Fruit fly (Drosophila melanogaster) S2 (cell line): Measurements from ENCODE around the gene Afg3l2.

Source experiments
- CG8478 ChIP-seq: fragments of >200 bp; optimal IDR thresholded peaks from 2 replicates; lab custom pipeline; 2018
- CTCF ChIP-seq, 2 experiments: fragments of >200 bp; optimal IDR thresholded peaks; 2 replicates each; lab custom pipeline; 2018

Gene Afg3l2

DNA sequence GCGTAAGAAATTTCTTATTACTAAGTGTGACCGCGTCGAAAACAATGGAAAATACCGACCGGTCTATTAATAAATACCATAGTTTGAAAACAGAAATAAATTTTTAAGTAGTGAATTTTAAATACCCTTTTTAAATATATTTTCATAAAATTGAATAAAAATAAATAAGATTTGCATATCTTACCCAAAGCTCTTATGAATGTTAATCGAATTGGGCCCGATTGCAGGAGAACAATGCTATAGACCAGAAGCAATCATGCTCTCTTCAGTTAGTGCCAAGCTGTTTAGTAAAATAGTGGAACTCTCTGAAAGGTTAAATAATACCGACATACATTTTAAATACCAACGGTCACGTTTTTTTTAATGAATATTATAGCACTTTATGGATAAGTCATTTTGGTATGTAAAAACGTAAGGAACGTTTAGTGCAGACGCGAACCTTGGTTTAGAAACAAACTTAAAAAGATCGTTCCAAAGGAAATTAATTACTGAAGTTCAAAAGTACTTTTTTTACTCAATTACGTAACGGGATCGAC, at the start of gene Afg3l2:
TSS of gene Afg3l2 (minus strand) at position 51 of the 536 bp plus-strand sequence.
- no peak for TF ChIP-seq CG8478 (lab: Kevin White, UChicago)
- peak; percentile 3 to 63 for TF ChIP-seq CTCF (optimal IDR thresholded peaks at IDR 0.05; lab: Kevin White, UChicago)

DNA sequence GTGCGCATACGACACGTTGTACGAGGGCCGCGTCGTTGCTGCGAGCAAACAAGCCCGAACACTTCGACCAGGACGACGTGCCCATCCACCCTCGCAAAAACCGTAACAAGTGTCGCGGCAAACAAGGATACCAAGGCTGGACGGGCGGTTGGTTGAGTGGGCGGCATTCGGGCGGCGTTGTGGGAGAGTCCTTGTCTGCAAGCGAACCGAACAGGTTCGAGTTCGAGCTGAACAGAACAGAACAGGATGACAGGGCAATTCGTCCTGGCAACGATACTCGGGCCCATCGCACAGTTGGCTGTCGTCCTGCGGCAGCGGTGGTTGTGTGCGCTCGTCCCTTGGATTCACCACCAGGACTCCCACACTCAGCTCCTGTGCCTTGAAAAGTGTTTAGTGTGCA, 27.5 kb upstream of the Afg3l2 start:
- TF ChIP-seq CG8478 (lab: Kevin White, UChicago) (no peak), CTCF (optimal IDR thresholded peaks at IDR 0.05; lab: Kevin White, UChicago) (no peak)

- TF ChIP-seq CTCF (optimal IDR thresholded peaks at IDR 0.05; lab: Kevin White, UChicago) = no peak
- no peak for TF ChIP-seq CG8478 (lab: Kevin White, UChicago)
Measured at dm6 chr3L:17264116-17264515, 22.2 kb upstream of the Afg3l2 start, which contains the start of gene CG13723. TSS of gene CG13723 (plus strand) at chr3L:17264416.

DNA sequence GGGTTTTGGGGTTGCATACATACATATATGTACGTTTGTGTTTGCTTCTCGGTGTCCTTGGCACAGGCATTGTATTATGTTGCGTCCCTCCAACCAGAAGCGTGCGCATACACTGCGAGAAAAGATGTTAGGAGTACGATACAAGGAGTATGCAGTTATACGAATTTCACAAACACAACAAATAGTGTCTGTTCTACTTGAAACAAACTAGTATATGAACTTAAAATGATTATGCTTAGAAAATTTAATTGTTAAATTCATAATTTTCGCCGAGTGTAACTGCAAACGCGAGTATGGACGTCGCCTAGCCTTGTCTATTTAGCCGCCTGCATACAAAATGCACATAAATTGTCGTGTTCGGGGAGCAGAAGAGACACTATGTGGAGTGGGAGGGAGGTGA, 15.3 kb upstream of the Afg3l2 start:
- TF ChIP-seq CG8478 (lab: Kevin White, UChicago) (no peak), CTCF (optimal IDR thresholded peaks at IDR 0.05; lab: Kevin White, UChicago) (no peak)

dm6 chr3L:17253887-17254581, 12.1 kb upstream of the Afg3l2 start, which contains the start of gene CG6497:
TSS of gene CG6497 (minus strand) at chr3L:17253937.
- no peak for TF ChIP-seq CG8478 (lab: Kevin White, UChicago)
- no peak for TF ChIP-seq CTCF (optimal IDR thresholded peaks at IDR 0.05; lab: Kevin White, UChicago)

DNA sequence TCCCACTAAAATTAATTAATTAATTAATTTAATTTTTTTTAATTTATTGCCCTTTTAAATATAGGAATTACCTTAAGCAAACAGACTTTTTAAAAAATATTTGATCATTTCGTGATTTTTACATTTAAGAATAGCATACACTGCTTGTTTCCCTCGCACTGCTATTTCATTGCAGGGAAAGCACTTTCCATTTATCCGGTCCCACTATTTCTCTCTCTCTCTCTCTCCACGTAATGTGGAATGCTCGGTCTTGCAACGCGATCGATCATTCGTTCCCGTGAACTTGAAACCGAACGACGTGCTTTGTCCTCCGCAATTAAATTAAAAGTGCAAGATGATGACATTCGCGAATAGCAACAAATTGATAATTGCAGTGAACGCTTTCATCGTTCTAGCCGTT, 3.7 kb upstream of the Afg3l2 start:
- no peak for TF ChIP-seq CTCF (optimal IDR thresholded peaks at IDR 0.05; lab: Kevin White, UChicago)
- TF ChIP-seq CG8478 (lab: Kevin White, UChicago) = no peak

- no peak for TF ChIP-seq CTCF (optimal IDR thresholded peaks at IDR 0.05; lab: Kevin White, UChicago)
- no peak for TF ChIP-seq CG8478 (lab: Kevin White, UChicago)
Measured at dm6 chr3L:17243136-17243535, 1.2 kb upstream of the Afg3l2 start, which contains the start of gene CG7707. TSS of gene CG7707 (plus strand) at chr3L:17243436.

- TF ChIP-seq CTCF (optimal IDR thresholded peaks at IDR 0.05; lab: Kevin White, UChicago) (no peak), CG8478 (lab: Kevin White, UChicago) (no peak)
Measured at dm6 chr3L:17238129-17238732, 3.7 kb downstream of the Afg3l2 start, which contains the start of gene Rbp6. TSS of gene Rbp6 (minus strand) at chr3L:17238212.

- TF ChIP-seq CTCF (optimal IDR thresholded peaks at IDR 0.05; lab: Kevin White, UChicago) (peak; percentile 69 to 70), CG8478 (lab: Kevin White, UChicago) (no peak)
Measured at dm6 chr3L:17237003-17237402, 4.9 kb downstream of the Afg3l2 start.

DNA sequence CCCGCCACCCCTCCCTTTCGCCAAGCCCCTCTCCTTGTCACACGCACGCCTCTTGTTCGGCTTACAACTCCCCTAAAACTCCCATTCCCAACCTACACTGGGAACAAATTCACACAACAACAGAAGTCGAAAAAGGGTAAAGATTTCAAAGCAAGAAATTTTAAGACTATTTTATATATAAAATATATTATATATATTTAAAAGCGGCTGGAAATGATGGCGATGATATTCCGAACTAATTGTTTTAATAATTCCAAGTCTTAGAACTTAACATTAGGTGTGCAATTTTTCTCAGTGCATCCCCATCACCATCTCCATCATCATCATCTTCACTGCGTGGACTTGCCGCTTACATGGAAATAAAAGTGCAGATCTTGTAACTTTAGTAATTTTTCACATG, 15.6 kb downstream of the Afg3l2 start:
- TF ChIP-seq CTCF (optimal IDR thresholded peaks at IDR 0.05; lab: Kevin White, UChicago) (no peak), CG8478 (lab: Kevin White, UChicago) (no peak)

DNA sequence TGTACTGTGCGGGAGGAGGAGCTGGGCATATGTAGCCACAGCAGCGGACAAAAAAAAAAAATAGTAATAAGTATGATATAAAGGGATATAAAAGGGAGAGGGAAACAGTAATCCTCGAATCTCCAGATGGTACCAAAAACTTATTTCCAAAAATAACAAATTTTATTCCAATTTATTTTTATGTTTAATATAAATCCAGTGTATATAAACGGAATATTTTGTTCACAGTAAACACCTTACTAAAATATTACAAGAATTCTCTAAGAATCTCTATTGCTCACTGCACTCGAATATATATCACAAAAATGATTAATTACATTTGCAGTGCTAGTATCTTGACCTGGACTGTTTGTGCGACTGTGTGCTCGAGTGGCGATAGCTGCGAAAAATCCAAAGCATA, 22.6 kb downstream of the Afg3l2 start:
- TF ChIP-seq CTCF (optimal IDR thresholded peaks at IDR 0.05; lab: Kevin White, UChicago) (no peak), CG8478 (lab: Kevin White, UChicago) (no peak)

DNA sequence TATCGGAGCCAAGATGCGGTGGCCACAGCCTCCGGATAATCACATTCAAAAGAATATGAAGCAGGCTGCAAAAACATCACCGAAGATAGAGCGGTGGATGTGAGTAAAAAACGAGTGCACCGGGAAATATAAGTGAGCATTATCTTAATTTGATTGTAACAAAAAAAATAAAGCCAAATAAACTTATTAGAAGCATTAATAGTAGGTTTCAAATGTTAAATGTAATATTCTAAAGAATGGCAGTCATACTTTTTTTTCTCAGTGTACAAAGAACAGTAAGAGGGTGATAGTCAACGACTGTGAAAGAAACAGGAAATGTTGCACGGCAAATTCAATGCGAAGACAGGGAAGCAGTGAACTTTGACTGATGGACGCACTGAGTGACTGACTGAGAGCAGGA, 25.7 kb downstream of the Afg3l2 start:
- TF ChIP-seq CTCF (optimal IDR thresholded peaks at IDR 0.05; lab: Kevin White, UChicago) (no peak), CG8478 (lab: Kevin White, UChicago) (no peak)

DNA sequence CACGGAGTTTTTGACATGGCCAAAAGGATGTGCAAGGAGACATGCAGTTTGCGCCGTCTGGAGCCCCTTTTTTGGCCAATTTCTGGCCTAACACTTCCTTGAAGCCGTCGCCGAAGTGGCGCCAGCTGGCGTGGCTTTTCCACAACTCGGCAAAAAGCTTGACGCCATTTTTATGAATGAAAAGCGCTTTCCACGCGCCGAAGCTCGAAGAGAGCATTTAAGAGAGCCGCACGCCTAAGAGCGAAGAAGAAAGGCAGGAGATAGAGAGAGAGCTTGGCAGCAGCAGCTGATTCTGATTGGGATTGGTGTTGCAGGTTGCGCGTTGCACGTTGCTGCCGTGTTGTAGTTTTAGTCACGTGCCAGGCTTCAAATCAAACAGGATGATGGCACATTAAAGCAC, 30.4 kb downstream of the Afg3l2 start:
- TF ChIP-seq CG8478 (lab: Kevin White, UChicago) (no peak), CTCF (optimal IDR thresholded peaks at IDR 0.05; lab: Kevin White, UChicago) (peak; percentile 25 to 42)

DNA sequence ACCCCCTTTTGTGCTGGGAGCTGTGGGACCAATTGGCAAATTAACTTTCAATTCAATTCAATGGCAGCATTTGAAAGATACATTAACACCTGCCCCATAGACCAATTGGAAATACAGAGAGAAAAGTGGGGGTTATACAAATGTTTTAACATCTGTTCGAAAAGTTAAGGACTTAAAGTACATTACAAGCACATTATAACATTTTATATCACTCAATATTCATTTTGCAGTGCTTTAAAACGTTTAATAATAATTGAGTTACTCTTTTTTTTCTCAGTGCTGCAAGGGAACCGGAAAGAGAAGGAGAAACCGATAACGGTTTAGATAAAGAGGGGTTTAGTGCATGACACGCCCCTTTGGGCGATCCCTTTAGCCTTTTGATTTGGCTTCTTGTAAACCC, 32.5 kb downstream of the Afg3l2 start:
- TF ChIP-seq CG8478 (lab: Kevin White, UChicago) (no peak), CTCF (optimal IDR thresholded peaks at IDR 0.05; lab: Kevin White, UChicago) (no peak)

DNA sequence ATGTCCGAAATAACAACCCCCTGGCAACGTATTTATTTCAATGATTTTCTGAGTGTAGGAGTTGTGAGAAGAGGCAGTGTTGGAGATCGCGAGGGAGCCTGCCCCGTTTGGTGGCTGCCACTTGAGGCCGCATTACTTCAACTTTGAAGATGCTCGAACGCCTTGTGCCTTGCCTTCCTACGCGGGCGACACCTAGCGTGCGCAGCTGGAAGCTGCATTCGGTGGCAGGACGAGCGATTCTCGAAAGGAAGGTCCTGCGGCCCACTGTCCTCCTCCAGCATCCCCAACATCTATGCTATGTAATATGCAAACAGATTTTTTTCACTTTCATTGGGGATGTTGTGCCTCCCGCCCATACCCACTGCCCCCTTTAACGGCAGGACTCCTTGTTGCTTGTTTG, 33.3 kb downstream of the Afg3l2 start:
- TF ChIP-seq CG8478 (lab: Kevin White, UChicago) (no peak), CTCF (optimal IDR thresholded peaks at IDR 0.05; lab: Kevin White, UChicago) (peak; percentile 62 to 71)
